Fruit fly (Drosophila melanogaster) whole organism, embryonic: ENCODE measurements around the gene CG33191.
A peak's percentile ranks its signal among the peaks of the same experiment; 100 is the strongest.

Source experiments
- Atf6 ChIP-seq: fragments of 200-800 bp; sonication (Bioruptor generic); IDR thresholded peaks from 2 replicates; pipeline ENCODE4 v1.3.6; 2022; ENCODE audit warnings: missing biosample characterization, missing genetic modification characterization
- B-H2 ChIP-seq: fragments of 200-800 bp; sonication (Bioruptor generic); optimal IDR thresholded peaks from 2 replicates; lab custom pipeline; 2018; ENCODE audit warnings: missing biosample characterization, mild to moderate bottlenecking, missing genetic modification characterization
- CG10267 ChIP-seq: fragments of 200-800 bp; sonication (Bioruptor generic); optimal IDR thresholded peaks from 2 replicates; lab custom pipeline; 2018; ENCODE audit warnings: missing biosample characterization, mild to moderate bottlenecking, missing genetic modification characterization, moderate library complexity
- CG10274 ChIP-seq: fragments of 200-800 bp; sonication (Bioruptor generic); optimal IDR thresholded peaks from 3 replicates; lab custom pipeline; 2017; ENCODE audit warnings: missing biosample characterization, mild to moderate bottlenecking, missing genetic modification characterization
- CG13624 ChIP-seq: fragments of 200-800 bp; sonication (Bioruptor generic); optimal IDR thresholded peaks from 2 replicates; lab custom pipeline; 2016; ENCODE audit warnings: missing biosample characterization, missing genetic modification characterization
- CG13775 ChIP-seq: fragments of 200-800 bp; sonication (Bioruptor generic); optimal IDR thresholded peaks from 3 replicates; lab custom pipeline; 2017; ENCODE audit warnings: missing biosample characterization, mild to moderate bottlenecking, missing genetic modification characterization
- CG17385 ChIP-seq: fragments of 200-800 bp; sonication (Bioruptor generic); optimal IDR thresholded peaks from 3 replicates; lab custom pipeline; 2018; ENCODE audit warnings: missing biosample characterization, mild to moderate bottlenecking, missing genetic modification characterization
- CG2712 ChIP-seq: fragments of 200-800 bp; optimal IDR thresholded peaks from 3 replicates; lab custom pipeline; 2019; ENCODE audit warnings: missing biosample characterization, mild to moderate bottlenecking, missing genetic modification characterization, moderate library complexity
- CG31388 ChIP-seq: fragments of 200-800 bp; sonication (Bioruptor generic); optimal IDR thresholded peaks from 2 replicates; lab custom pipeline; 2016; ENCODE audit warnings: missing biosample characterization, missing genetic modification characterization
- CG3407 ChIP-seq: fragments of 200-800 bp; sonication (Bioruptor generic); optimal IDR thresholded peaks from 2 replicates; lab custom pipeline; 2018; ENCODE audit warnings: missing biosample characterization, mild to moderate bottlenecking, missing genetic modification characterization
- CG34224 ChIP-seq: fragments of 200-800 bp; sonication (Bioruptor generic); IDR thresholded peaks from 3 replicates; pipeline ENCODE4 v1.3.6; 2022; ENCODE audit warnings: missing biosample characterization, missing genetic modification characterization; ENCODE audit not compliant: partially characterized antibody
- CG7839 ChIP-seq: fragments of 200-800 bp; sonication (Bioruptor generic); optimal IDR thresholded peaks from 3 replicates; lab custom pipeline; 2018; ENCODE audit warnings: missing biosample characterization, mild to moderate bottlenecking, missing genetic modification characterization, moderate library complexity
- CHES-1-like ChIP-seq: fragments of 200-800 bp; sonication (Bioruptor generic); optimal IDR thresholded peaks from 2 replicates; lab custom pipeline; 2016; ENCODE audit warnings: missing biosample characterization, missing genetic modification characterization
- CTCF ChIP-seq: fragments of 200-800 bp; sonication (Bioruptor generic); optimal IDR thresholded peaks from 2 replicates; lab custom pipeline; 2017; ENCODE audit warnings: missing biosample characterization, mild to moderate bottlenecking, missing genetic modification characterization, moderate library complexity
- Dip2 ChIP-seq: fragments of 200-800 bp; sonication (Bioruptor generic); IDR thresholded peaks from 2 replicates; pipeline ENCODE4 v1.3.6; 2022; ENCODE audit warnings: missing biosample characterization, missing genetic modification characterization
- Dref ChIP-seq: fragments of 200-800 bp; sonication (Bioruptor generic); IDR thresholded peaks from 2 replicates; pipeline ENCODE4 v1.3.6; 2022; ENCODE audit warnings: missing biosample characterization, missing genetic modification characterization
- E2f2 ChIP-seq: fragments of 200-800 bp; sonication (Bioruptor generic); IDR thresholded peaks from 2 replicates; pipeline ENCODE4 v1.3.6; 2022; ENCODE audit warnings: missing biosample characterization, missing genetic modification characterization
- Kr ChIP-seq: fragments of 200-800 bp; sonication (Bioruptor generic); optimal IDR thresholded peaks from 2 replicates; lab custom pipeline; 2017; ENCODE audit warnings: missing biosample characterization, mild to moderate bottlenecking, missing genetic modification characterization
- MBD-R2 ChIP-seq: fragments of 200-800 bp; sonication (Bioruptor generic); IDR thresholded peaks from 2 replicates; pipeline ENCODE4 v1.3.6; 2022; ENCODE audit warnings: missing biosample characterization, missing genetic modification characterization
- Max ChIP-seq: fragments of 200-800 bp; sonication (Bioruptor generic); optimal IDR thresholded peaks from 2 replicates; lab custom pipeline; 2016; ENCODE audit warnings: missing biosample characterization, mild to moderate bottlenecking, missing genetic modification characterization
- NFAT ChIP-seq: fragments of 200-800 bp; sonication (Bioruptor generic); IDR thresholded peaks from 2 replicates; pipeline ENCODE4 v1.3.6; 2022; ENCODE audit warnings: missing biosample characterization, missing genetic modification characterization
- Nf-YC ChIP-seq: fragments of 200-800 bp; optimal IDR thresholded peaks from 3 replicates; lab custom pipeline; 2019; ENCODE audit warnings: missing biosample characterization, mild to moderate bottlenecking, missing genetic modification characterization, moderate library complexity
- Pdp1 ChIP-seq, 2 experiments: fragments of 200-800 bp; sonication (Bioruptor generic); optimal IDR thresholded peaks; 3 replicates each; lab custom pipeline; 2016; ENCODE audit warnings: missing biosample characterization in 2 of 2, missing genetic modification characterization in 2 of 2, mild to moderate bottlenecking in 1 of 2, moderate library complexity in 1 of 2
- Stat92E ChIP-seq, 3 experiments: fragments of >200 bp in 2 of 3; fragments of 200-800 bp in 1 of 3; sonication (Bioruptor generic) in 1 of 3; optimal IDR thresholded peaks; 2 replicates each; lab custom pipeline; 2017 to 2019; ENCODE audit warnings: missing biosample characterization in 3 of 3, missing genetic modification characterization in 3 of 3, mild to moderate bottlenecking in 1 of 3, moderate library complexity in 1 of 3
- Taf1 ChIP-seq: fragments of 200-800 bp; sonication (Bioruptor generic); IDR thresholded peaks from 2 replicates; pipeline ENCODE4 v1.3.6; 2022; ENCODE audit warnings: missing biosample characterization, missing genetic modification characterization
- abd-A ChIP-seq: fragments of 200-800 bp; sonication (Bioruptor generic); optimal IDR thresholded peaks from 3 replicates; lab custom pipeline; 2019; ENCODE audit warnings: missing biosample characterization, mild to moderate bottlenecking, missing genetic modification characterization, moderate library complexity
- ara ChIP-seq: fragments of 200-800 bp; sonication (Bioruptor generic); IDR thresholded peaks from 2 replicates; pipeline ENCODE4 v1.3.6; 2022; ENCODE audit warnings: missing biosample characterization, missing genetic modification characterization
- ase ChIP-seq: fragments of 200-800 bp; sonication (Bioruptor generic); IDR thresholded peaks from 3 replicates; pipeline ENCODE4 v1.3.6; 2022; ENCODE audit warnings: missing biosample characterization, missing genetic modification characterization
- ato ChIP-seq: fragments of 200-800 bp; sonication (Bioruptor generic); IDR thresholded peaks from 2 replicates; pipeline ENCODE4 v1.3.6; 2022; ENCODE audit warnings: missing biosample characterization, missing genetic modification characterization; ENCODE audit not compliant: partially characterized antibody
- bowl ChIP-seq: fragments of 200-800 bp; sonication (Bioruptor generic); IDR thresholded peaks from 2 replicates; pipeline ENCODE4 v1.3.6; 2022; ENCODE audit warnings: missing biosample characterization, missing genetic modification characterization
- corto ChIP-seq: fragments of 200-800 bp; sonication (Bioruptor generic); optimal IDR thresholded peaks from 2 replicates; lab custom pipeline; 2016; ENCODE audit warnings: missing biosample characterization, mild to moderate bottlenecking, missing genetic modification characterization, moderate library complexity
- crp ChIP-seq, 2 experiments: fragments of 200-800 bp; sonication (Bioruptor generic); optimal IDR thresholded peaks; 2 replicates in 1 of 2; 3 replicates in 1 of 2; lab custom pipeline; 2017; ENCODE audit warnings: missing biosample characterization in 2 of 2, missing genetic modification characterization in 2 of 2, mild to moderate bottlenecking in 1 of 2, moderate library complexity in 1 of 2
- dm ChIP-seq: fragments of 200-800 bp; sonication (Bioruptor generic); optimal IDR thresholded peaks from 3 replicates; lab custom pipeline; 2016; ENCODE audit warnings: missing biosample characterization, missing genetic modification characterization
- ems ChIP-seq: fragments of 200-800 bp; sonication (Bioruptor generic); optimal IDR thresholded peaks from 3 replicates; lab custom pipeline; 2016; ENCODE audit warnings: missing biosample characterization, missing genetic modification characterization
- exex ChIP-seq: fragments of 200-800 bp; sonication (Bioruptor generic); optimal IDR thresholded peaks from 4 replicates; lab custom pipeline; 2018; ENCODE audit warnings: missing biosample characterization, mild to moderate bottlenecking, missing genetic modification characterization, moderate library complexity
- fd64A ChIP-seq: fragments of 200-800 bp; sonication (Bioruptor generic); optimal IDR thresholded peaks from 3 replicates; lab custom pipeline; 2018; ENCODE audit warnings: missing biosample characterization, mild to moderate bottlenecking, missing genetic modification characterization
- lbe ChIP-seq: fragments of 200-800 bp; sonication (Bioruptor generic); optimal IDR thresholded peaks from 2 replicates; lab custom pipeline; 2016; ENCODE audit warnings: missing biosample characterization, mild to moderate bottlenecking, missing genetic modification characterization
- mam ChIP-seq: fragments of 200-800 bp; sonication (Bioruptor generic); optimal IDR thresholded peaks from 3 replicates; lab custom pipeline; 2016; ENCODE audit warnings: missing biosample characterization, missing genetic modification characterization
- nmo ChIP-seq: fragments of 200-800 bp; sonication (Bioruptor generic); optimal IDR thresholded peaks from 2 replicates; lab custom pipeline; 2018; ENCODE audit warnings: missing biosample characterization, mild to moderate bottlenecking, missing genetic modification characterization, moderate library complexity
- oc ChIP-seq: fragments of 200-800 bp; sonication (Bioruptor generic); optimal IDR thresholded peaks from 2 replicates; lab custom pipeline; 2018; ENCODE audit warnings: missing biosample characterization, mild to moderate bottlenecking, missing genetic modification characterization, moderate library complexity
- pb ChIP-seq: fragments of 200-800 bp; sonication (Bioruptor generic); optimal IDR thresholded peaks from 3 replicates; lab custom pipeline; 2016; ENCODE audit warnings: missing biosample characterization, missing genetic modification characterization
- rib ChIP-seq: fragments of 200-800 bp; sonication (Bioruptor generic); IDR thresholded peaks from 2 replicates; pipeline ENCODE4 v1.3.6; 2022; ENCODE audit warnings: missing biosample characterization, missing genetic modification characterization
- ro ChIP-seq: fragments of 200-800 bp; sonication (Bioruptor generic); IDR thresholded peaks from 2 replicates; pipeline ENCODE4 v1.3.6; 2022; ENCODE audit warnings: missing biosample characterization, missing genetic modification characterization
- slbo ChIP-seq: fragments of 200-800 bp; sonication (Bioruptor generic); IDR thresholded peaks from 2 replicates; pipeline ENCODE4 v1.3.6; 2022; ENCODE audit warnings: missing biosample characterization, missing genetic modification characterization
- sug ChIP-seq: fragments of 200-800 bp; optimal IDR thresholded peaks from 2 replicates; lab custom pipeline; 2019; ENCODE audit warnings: missing biosample characterization, mild to moderate bottlenecking, missing genetic modification characterization, moderate library complexity
- twi ChIP-seq: fragments of 200-800 bp; optimal IDR thresholded peaks from 2 replicates; lab custom pipeline; 2019; ENCODE audit warnings: missing biosample characterization, mild to moderate bottlenecking, missing genetic modification characterization, moderate library complexity
- unc-4 ChIP-seq: fragments of 200-800 bp; sonication (Bioruptor generic); IDR thresholded peaks from 2 replicates; pipeline ENCODE4 v1.3.6; 2022; ENCODE audit warnings: missing biosample characterization, missing genetic modification characterization; ENCODE audit not compliant: partially characterized antibody
- wek ChIP-seq: fragments of 200-800 bp; sonication (Bioruptor generic); optimal IDR thresholded peaks from 3 replicates; lab custom pipeline; 2018; ENCODE audit warnings: missing biosample characterization, mild to moderate bottlenecking, missing genetic modification characterization, moderate library complexity
- zen ChIP-seq: fragments of 200-800 bp; sonication (Bioruptor generic); optimal IDR thresholded peaks from 3 replicates; lab custom pipeline; 2018; ENCODE audit warnings: missing biosample characterization, mild to moderate bottlenecking, missing genetic modification characterization, moderate library complexity

The CG33191 gene

DNA sequence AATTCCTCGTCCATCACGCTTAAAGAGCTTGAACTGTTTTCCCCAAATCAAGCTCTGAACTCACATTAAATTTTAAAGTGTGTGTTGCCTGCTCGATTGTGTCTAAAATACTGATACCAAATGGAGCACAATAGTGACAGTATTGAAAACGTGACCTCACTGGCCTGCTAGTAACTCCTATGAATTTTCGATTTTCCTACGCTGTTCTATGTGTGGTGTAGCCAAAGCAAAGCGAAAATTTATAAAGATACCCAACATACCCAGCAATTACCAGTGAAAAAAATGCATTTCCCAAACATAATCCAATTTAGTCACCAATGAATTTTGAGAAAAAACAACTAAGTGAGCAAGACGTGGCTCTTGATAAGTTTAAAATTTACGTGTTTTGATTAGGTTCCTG lies at the start of gene CG33191:
TSS of gene CG33191 (minus strand) at position 101 of the 400 bp plus-strand sequence.
- TF ChIP-seq exex (tag; lab: Kevin White, UChicago) (no peak), oc (tag; lab: Kevin White, UChicago) (no peak), pb (GFP tag; lab: Kevin White, UChicago) (no peak), Nf-YC (tag; lab: Kevin White, UChicago) (no peak), CG10274 (GFP tag; lab: Kevin White, UChicago) (no peak), corto (GFP tag; lab: Kevin White, UChicago) (no peak), B-H2 (GFP tag; lab: Kevin White, UChicago) (no peak), bowl (GFP tag; lab: Robert Waterston, UW) (no peak), CG13624 (GFP tag; lab: Kevin White, UChicago) (no peak), nmo (GFP tag; lab: Kevin White, UChicago) (no peak), Max (GFP tag; lab: Kevin White, UChicago) (no peak), E2f2 (GFP tag; lab: Robert Waterston, UW) (no peak), NFAT (GFP tag; lab: Robert Waterston, UW) (no peak), CG31388 (GFP tag; lab: Kevin White, UChicago) (no peak), Taf1 (GFP tag; lab: Robert Waterston, UW) (no peak), twi (tag; lab: Kevin White, UChicago) (no peak), ase (no peak), zen (tag; lab: Kevin White, UChicago) (no peak), Dip2 (GFP tag; lab: Robert Waterston, UW) (no peak), mam (no peak)

DNA sequence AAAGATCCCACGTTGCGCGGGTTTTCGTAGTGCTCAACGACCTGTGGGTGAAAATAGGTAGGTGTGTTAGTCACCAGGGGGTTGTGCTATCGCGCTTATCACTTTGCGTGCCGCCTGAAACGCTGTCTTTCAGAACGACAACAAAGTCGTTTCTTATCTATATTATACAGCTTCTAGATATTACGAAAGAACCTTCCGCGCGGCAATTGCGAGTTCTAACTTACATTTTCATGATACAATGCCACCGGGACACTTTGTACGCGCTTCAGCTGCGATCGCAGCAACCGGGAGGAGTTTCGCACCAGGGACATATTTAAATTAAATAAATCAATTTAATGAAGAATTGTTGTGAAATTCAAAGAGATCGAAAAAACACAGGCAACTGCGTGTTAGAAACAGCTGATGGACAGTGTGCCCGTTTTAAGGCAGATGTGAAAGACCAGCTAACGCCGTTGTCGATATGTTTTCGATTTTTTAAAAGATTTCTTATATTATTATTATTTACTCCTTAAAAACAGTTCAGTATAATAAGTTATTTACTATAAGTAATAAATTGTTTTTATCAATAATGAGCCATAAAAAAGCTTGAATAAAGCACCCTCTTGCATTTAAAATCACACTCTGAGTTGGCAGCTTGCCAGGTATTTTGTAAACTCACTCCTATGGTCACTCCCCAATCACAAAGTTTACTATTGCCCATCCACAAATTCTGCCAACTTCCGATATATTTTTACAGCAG lies 44.2 kb upstream of the CG33191 start, which contains the start of the genes IscU and CG8379:
TSS of gene IscU (minus strand) at position 417 of the 739 bp plus-strand sequence.
TSS of gene CG8379 (plus strand) at position 651 of the 739 bp plus-strand sequence.
- TF ChIP-seq ara (GFP tag; lab: Robert Waterston, UW) (no peak), CTCF (peak; percentile 23), CG17385 (GFP tag; lab: Kevin White, UChicago) (no peak), wek (GFP tag; lab: Kevin White, UChicago) (no peak), ato (peak; percentile 15; the same call in 1 of the 2 replicates), lbe (GFP tag; lab: Kevin White, UChicago) (peak; percentile 39), CG10267 (tag; lab: Kevin White, UChicago) (peak; percentile 52), CG3407 (GFP tag; lab: Kevin White, UChicago) (peak; percentile 3), CG7839 (tag; lab: Kevin White, UChicago) (no peak), MBD-R2 (GFP tag; lab: Robert Waterston, UW) (peak; percentile 77), ro (no peak), rib (GFP tag; lab: Robert Waterston, UW) (no peak), CG13775 (peak; percentile 29), fd64A (GFP tag; lab: Kevin White, UChicago) (no peak), CG2712 (tag; lab: Kevin White, UChicago) (peak; percentile 56), abd-A (tag; lab: Kevin White, UChicago) (no peak), sug (tag; lab: Kevin White, UChicago) (peak; percentile 98), CHES-1-like (GFP tag; lab: Kevin White, UChicago) (no peak), unc-4 (GFP tag; lab: Robert Waterston, UW) (peak; percentile 73), slbo (GFP tag; lab: Robert Waterston, UW) (no peak), Kr (GFP tag; lab: Kevin White, UChicago) (no peak), Pdp1 (GFP tag; optimal IDR thresholded peaks at IDR 0.05; lab: Kevin White, UChicago) (peak in 1 of 2 experiments; percentile 86), CG34224 (GFP tag; lab: Robert Waterston, UW) (peak; percentile 77; the same call in 2 of the 3 replicates), Dref (GFP tag; lab: Robert Waterston, UW) (peak; percentile 50), nmo (GFP tag; lab: Kevin White, UChicago) (no peak), crp (GFP tag; optimal IDR thresholded peaks at IDR 0.05; lab: Kevin White, UChicago) (peak; percentile 45 to 93), ems (no peak), Atf6 (GFP tag; lab: Robert Waterston, UW) (no peak), Stat92E (GFP tag; optimal IDR thresholded peaks at IDR 0.05; lab: Kevin White, UChicago) (peak in 1 of 3 experiments; percentile 10), dm (no peak)
